Worm (Caenorhabditis elegans) whole organism, L4 larva: Measurements from ENCODE around the gene eat-3.
A peak's percentile ranks its signal among the peaks of the same experiment; 100 is the strongest.

Source experiments
- D1046.2 ChIP-seq: fragments of 200-800 bp; sonication (Bioruptor generic); IDR thresholded peaks from 2 replicates; pipeline ENCODE4 v1.3.6; 2022; ENCODE audit warnings: missing genetic modification characterization, missing compliant biosample characterization
- F10B5.3 ChIP-seq: sonication (generic microtip); optimal IDR thresholded peaks from 2 replicates; lab custom pipeline; 2016; ENCODE audit warnings: mild to moderate bottlenecking, missing genetic modification characterization, missing compliant biosample characterization
- F44E2.7 ChIP-seq: fragments of 200-800 bp; sonication (Bioruptor generic); IDR thresholded peaks from 2 replicates; pipeline ENCODE4 v2.1.2; 2022; ENCODE audit warnings: missing genetic modification characterization, missing compliant biosample characterization
- R02D3.7 ChIP-seq: fragments of 150-350 bp; sonication (generic microtip); optimal IDR thresholded peaks from 3 replicates; lab custom pipeline; 2014; ENCODE audit warnings: missing biosample characterization, missing genetic modification characterization
- Y5F2A.4 ChIP-seq: fragments of 200-800 bp; sonication (Bioruptor generic); optimal IDR thresholded peaks from 2 replicates; lab custom pipeline; 2018; ENCODE audit warnings: mild to moderate bottlenecking, missing genetic modification characterization, missing compliant biosample characterization
- Y75B8A.6 ChIP-seq: fragments of 200-800 bp; sonication (Bioruptor generic); IDR thresholded peaks from 2 replicates; pipeline ENCODE4 v1.3.6; 2022; ENCODE audit warnings: missing genetic modification reagents, missing genetic modification characterization, missing compliant biosample characterization
- ZK546.5 ChIP-seq, 2 experiments: sonication (generic microtip); optimal IDR thresholded peaks; 2 replicates each; lab custom pipeline; 2017; ENCODE audit warnings: missing biosample characterization in 2 of 2, missing genetic modification characterization in 2 of 2
- aha-1 ChIP-seq: fragments of 150-350 bp; peaks from one replicate; lab custom pipeline; 2014; ENCODE audit warnings: missing biosample characterization, missing genetic modification characterization
- aly-2 ChIP-seq: sonication (generic microtip); optimal IDR thresholded peaks from 2 replicates; lab custom pipeline; 2018; ENCODE audit warnings: missing biosample characterization, missing genetic modification characterization
- ceh-28 ChIP-seq: fragments of 150-350 bp; optimal IDR thresholded peaks from 2 replicates; lab custom pipeline; 2014; ENCODE audit warnings: missing biosample characterization, missing genetic modification reagents, missing genetic modification characterization
- ceh-32 ChIP-seq: sonication (generic microtip); optimal IDR thresholded peaks from 2 replicates; lab custom pipeline; 2016; ENCODE audit warnings: mild to moderate bottlenecking, missing genetic modification characterization, missing compliant biosample characterization; ENCODE audit not compliant: poor library complexity
- ctbp-1 ChIP-seq: fragments of 200-800 bp; sonication (Bioruptor generic); IDR thresholded peaks from 2 replicates; pipeline ENCODE4 v1.3.6; 2022; ENCODE audit warnings: missing genetic modification reagents, missing genetic modification characterization, missing compliant biosample characterization
- dmd-6 ChIP-seq: fragments of 200-800 bp; sonication (Bioruptor generic); IDR thresholded peaks from 2 replicates; pipeline ENCODE4 v1.3.6; 2022; ENCODE audit warnings: missing genetic modification reagents, missing genetic modification characterization, missing compliant biosample characterization
- dmd-9 ChIP-seq: fragments of 200-800 bp; sonication (Bioruptor generic); IDR thresholded peaks from 2 replicates; pipeline ENCODE4 v1.3.6; 2022; ENCODE audit warnings: missing genetic modification reagents, missing genetic modification characterization, missing compliant biosample characterization
- gei-8 ChIP-seq: fragments of 200-800 bp; sonication (Bioruptor generic); optimal IDR thresholded peaks from 2 replicates; lab custom pipeline; 2018; ENCODE audit warnings: mild to moderate bottlenecking, missing genetic modification characterization, missing compliant biosample characterization
- hlh-11 ChIP-seq: fragments of 200-800 bp; sonication (Bioruptor generic); optimal IDR thresholded peaks from 2 replicates; lab custom pipeline; 2018; ENCODE audit warnings: mild to moderate bottlenecking, missing genetic modification characterization, missing compliant biosample characterization
- hmg-1.1 ChIP-seq: fragments of 200-800 bp; sonication (Bioruptor generic); IDR thresholded peaks from 2 replicates; pipeline ENCODE4 v1.3.6; 2022; ENCODE audit warnings: missing genetic modification reagents, missing genetic modification characterization, missing compliant biosample characterization
- jun-1 ChIP-seq: fragments of 150-350 bp; optimal IDR thresholded peaks from 2 replicates; lab custom pipeline; 2014; ENCODE audit warnings: missing biosample characterization, missing genetic modification reagents, missing genetic modification characterization
- lim-7 ChIP-seq: fragments of 200-800 bp; sonication (Bioruptor generic); IDR thresholded peaks from 2 replicates; pipeline ENCODE4 v1.3.6; 2022; ENCODE audit warnings: missing genetic modification characterization, missing compliant biosample characterization
- lin-39 ChIP-seq: fragments of 150-350 bp; optimal IDR thresholded peaks from 2 replicates; lab custom pipeline; 2014; ENCODE audit warnings: missing biosample characterization, missing genetic modification reagents, missing genetic modification characterization
- lir-3 ChIP-seq: sonication (generic microtip); optimal IDR thresholded peaks from 2 replicates; lab custom pipeline; 2016; ENCODE audit warnings: mild to moderate bottlenecking, missing genetic modification characterization, missing compliant biosample characterization
- madf-9 ChIP-seq: fragments of 200-800 bp; sonication (Bioruptor generic); conservative IDR thresholded peaks from 2 replicates; pipeline ENCODE4 v1.3.6; 2022; ENCODE audit warnings: missing genetic modification reagents, missing genetic modification characterization, missing compliant biosample characterization
- mxl-3 ChIP-seq: fragments of 200-800 bp; sonication (Bioruptor generic); optimal IDR thresholded peaks from 2 replicates; lab custom pipeline; 2018; ENCODE audit warnings: mild to moderate bottlenecking, missing genetic modification characterization, missing compliant biosample characterization
- nhr-237 ChIP-seq: sonication (generic microtip); optimal IDR thresholded peaks from 2 replicates; lab custom pipeline; 2017; ENCODE audit warnings: missing biosample characterization, missing genetic modification characterization
- nhr-25 ChIP-seq: sonication (generic microtip); optimal IDR thresholded peaks from 2 replicates; lab custom pipeline; 2017; ENCODE audit warnings: missing genetic modification characterization, mild to moderate bottlenecking, missing compliant biosample characterization, antibody characterized with exemption, moderate library complexity, borderline replicate concordance; ENCODE audit not compliant: insufficient read depth
- nhr-28 ChIP-seq: fragments of 150-350 bp; optimal IDR thresholded peaks from 2 replicates; lab custom pipeline; 2014; ENCODE audit warnings: missing biosample characterization, missing genetic modification characterization
- nhr-41 ChIP-seq: fragments of 200-800 bp; sonication (Bioruptor generic); IDR thresholded peaks from 2 replicates; pipeline ENCODE4 v1.3.6; 2022; ENCODE audit warnings: missing genetic modification reagents, missing genetic modification characterization, missing compliant biosample characterization
- nhr-48 ChIP-seq: sonication (generic microtip); optimal IDR thresholded peaks from 2 replicates; lab custom pipeline; 2016; ENCODE audit warnings: mild to moderate bottlenecking, missing genetic modification characterization, missing compliant biosample characterization
- nhr-76 ChIP-seq: fragments of 150-350 bp; optimal IDR thresholded peaks from 2 replicates; lab custom pipeline; 2014; ENCODE audit warnings: missing biosample characterization, missing genetic modification characterization
- nhr-77 ChIP-seq: fragments of 150-350 bp; optimal IDR thresholded peaks from 2 replicates; lab custom pipeline; 2014; ENCODE audit warnings: missing biosample characterization, missing genetic modification characterization
- pqm-1 ChIP-seq: sonication (generic microtip); optimal IDR thresholded peaks from 2 replicates; lab custom pipeline; 2017; ENCODE audit warnings: missing biosample characterization, missing genetic modification characterization
- rbr-2 ChIP-seq: sonication (generic microtip); optimal IDR thresholded peaks from 2 replicates; lab custom pipeline; 2016; ENCODE audit warnings: missing genotype, missing genetic modification characterization, missing compliant biosample characterization
- saeg-2 ChIP-seq: fragments of 200-800 bp; sonication (Bioruptor generic); IDR thresholded peaks from 2 replicates; pipeline ENCODE4 v1.3.6; 2022; ENCODE audit warnings: missing genetic modification reagents, missing genetic modification characterization, missing compliant biosample characterization
- set-16 ChIP-seq: fragments of 200-800 bp; sonication (Bioruptor generic); IDR thresholded peaks from 2 replicates; pipeline ENCODE4 v1.3.6; 2022; ENCODE audit warnings: missing genetic modification reagents, missing genetic modification characterization, missing compliant biosample characterization
- spr-1 ChIP-seq: sonication (generic microtip); optimal IDR thresholded peaks from 2 replicates; lab custom pipeline; 2016; ENCODE audit warnings: mild to moderate bottlenecking, missing genetic modification characterization, missing compliant biosample characterization
- spr-3 ChIP-seq: fragments of 200-800 bp; sonication (Bioruptor generic); optimal IDR thresholded peaks from 2 replicates; lab custom pipeline; 2018; ENCODE audit warnings: mild to moderate bottlenecking, missing genetic modification characterization, missing compliant biosample characterization
- tag-97 ChIP-seq: fragments of 200-800 bp; sonication (Bioruptor generic); IDR thresholded peaks from 2 replicates; pipeline ENCODE4 v1.3.6; 2022; ENCODE audit warnings: missing genetic modification characterization, missing compliant biosample characterization
- tra-1 ChIP-seq: fragments of 200-800 bp; sonication (Bioruptor generic); IDR thresholded peaks from 2 replicates; pipeline ENCODE4 v1.3.6; 2022; ENCODE audit warnings: missing genetic modification reagents, missing genetic modification characterization, missing compliant biosample characterization
- unc-62 ChIP-seq, 3 experiments: fragments of 150-350 bp in 1 of 3; sonication (generic microtip); optimal IDR thresholded peaks in 2 of 3; peaks in 1 of 3; 1 replicate in 1 of 3; 2 replicates in 2 of 3; lab custom pipeline; 2014 to 2017; ENCODE audit warnings: missing biosample characterization in 3 of 3, missing genetic modification characterization in 3 of 3, missing genetic modification reagents in 3 of 3, missing genotype in 1 of 3
- vab-7 ChIP-seq: fragments of 200-800 bp; sonication (Bioruptor generic); IDR thresholded peaks from 2 replicates; pipeline ENCODE4 v1.3.6; 2022; ENCODE audit warnings: missing genetic modification reagents, missing genetic modification characterization, missing compliant biosample characterization
- zip-11 ChIP-seq: fragments of 200-800 bp; sonication (Bioruptor generic); IDR thresholded peaks from 2 replicates; pipeline ENCODE4 v1.3.6; 2022; ENCODE audit warnings: missing genetic modification characterization, missing compliant biosample characterization
- ztf-11 ChIP-seq: fragments of 150-350 bp; optimal IDR thresholded peaks from 2 replicates; lab custom pipeline; 2014; ENCODE audit warnings: missing biosample characterization, missing genetic modification characterization

The eat-3 gene

ce11 chrII:9280048-9280772, 44.5 kb upstream of the eat-3 start, which contains the start of gene gldi-3 (continued):
- TF ChIP-seq saeg-2 (GFP tag; lab: Robert Waterston, UW) (no peak), ceh-32 (tag; lab: Kevin White, UChicago) (no peak), rbr-2 (tag; lab: Kevin White, UChicago) (no peak), ZK546.5 (tag; optimal IDR thresholded peaks at IDR 0.05; lab: Kevin White, UChicago) (no peak), F10B5.3 (no peak), mxl-3 (GFP tag; lab: Kevin White, UChicago) (no peak), hmg-1.1 (GFP tag; lab: Robert Waterston, UW) (0 out of 2 replicates have a peak, but pooled peaks have one; percentile 16), spr-1 (tag; lab: Kevin White, UChicago) (no peak), unc-62 (GFP tag; optimal IDR thresholded peaks at IDR 0.05 in 1 of 2; lab: Kevin White, UChicago) (peak in 1 of 2 experiments; percentile 57), unc-62 (tag; optimal IDR thresholded peaks at IDR 0.05; lab: Kevin White, UChicago) (no peak), tra-1 (GFP tag; lab: Robert Waterston, UW) (peak; percentile 63; the same call in 1 of the 2 replicates), ztf-11 (tag; lab: Kevin White, UChicago) (no peak), pqm-1 (peak; percentile 45), nhr-77 (tag; lab: Kevin White, UChicago) (peak; percentile 13), nhr-237 (tag; lab: Kevin White, UChicago) (no peak), aha-1 (tag; lab: Kevin White, UChicago) (no peak), hlh-11 (tag; lab: Kevin White, UChicago) (peak; percentile 60), ctbp-1 (GFP tag; lab: Robert Waterston, UW) (no peak), nhr-76 (tag; lab: Kevin White, UChicago) (no peak), D1046.2 (GFP tag; lab: Robert Waterston, UW) (no peak), gei-8 (GFP tag; lab: Kevin White, UChicago) (no peak), lir-3 (tag; lab: Kevin White, UChicago) (no peak), lim-7 (no peak), nhr-25 (no peak), ceh-28 (no peak), spr-3 (GFP tag; lab: Kevin White, UChicago) (no peak), nhr-28 (tag; lab: Kevin White, UChicago) (peak; percentile 87), set-16 (GFP tag; lab: Robert Waterston, UW) (no peak), vab-7 (GFP tag; lab: Robert Waterston, UW) (no peak), lin-39 (tag; lab: Kevin White, UChicago) (no peak), aly-2 (tag; lab: Kevin White, UChicago) (no peak), jun-1 (no peak), Y75B8A.6 (no peak), R02D3.7 (tag; lab: Kevin White, UChicago) (no peak), F44E2.7 (GFP tag; lab: Robert Waterston, UW) (no peak), nhr-48 (tag; lab: Kevin White, UChicago) (peak; percentile 22), madf-9 (no peak), tag-97 (no peak), dmd-6 (peak; percentile 82), Y5F2A.4 (GFP tag; lab: Kevin White, UChicago) (no peak), dmd-9 (GFP tag; lab: Robert Waterston, UW) (no peak), zip-11 (GFP tag; lab: Robert Waterston, UW) (no peak), nhr-41 (no peak)
- TF ChIP-seq, all 104 proteins: peak for 12
